Worm (Caenorhabditis elegans): ENCODE measurements around the gene ceh-18.

DNA sequence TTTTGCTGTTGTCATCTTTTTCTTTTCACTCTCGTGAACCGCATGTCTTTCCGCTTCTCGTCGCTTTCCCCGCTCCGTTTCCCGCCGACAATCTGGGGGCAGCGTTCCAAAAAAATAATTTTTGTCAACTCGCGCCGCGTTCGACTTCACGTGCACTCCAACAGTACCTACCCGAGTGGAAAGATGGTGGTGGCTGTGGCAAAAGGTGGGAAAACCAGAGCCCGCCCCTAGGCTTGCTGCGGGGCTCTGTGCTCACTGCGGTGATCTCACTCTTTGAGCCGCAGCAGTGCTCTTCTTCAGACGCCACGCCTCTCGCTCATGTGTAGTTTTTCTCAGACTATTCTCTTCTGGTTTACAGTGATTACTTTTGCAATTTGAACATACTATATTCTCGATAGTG is 30.0 kb upstream of the ceh-18 start:
- no peak for TF ChIP-seq lin-39 (tag; optimal IDR thresholded peaks at IDR 0.05)
- no peak for TF ChIP-seq nhr-10 (tag; optimal IDR thresholded peaks at IDR 0.05)
- no peak for TF ChIP-seq egl-27 (tag; optimal IDR thresholded peaks at IDR 0.05)
- no peak for TF ChIP-seq nhr-237 (tag; optimal IDR thresholded peaks at IDR 0.05)
- no peak for TF ChIP-seq skn-1 (tag; optimal IDR thresholded peaks at IDR 0.05)
- TF ChIP-seq sma-3 (GFP tag; optimal IDR thresholded peaks at IDR 0.05), result no peak
- no peak for TF ChIP-seq lsy-2 (tag; optimal IDR thresholded peaks at IDR 0.05)
- TF ChIP-seq nhr-23 (tag; optimal IDR thresholded peaks at IDR 0.05), result no peak
- no peak for TF ChIP-seq fos-1 (tag; optimal IDR thresholded peaks at IDR 0.05)
